Worm (Caenorhabditis elegans): Measurements from ENCODE around the gene ZK813.3.

Gene ZK813.3

DNA sequence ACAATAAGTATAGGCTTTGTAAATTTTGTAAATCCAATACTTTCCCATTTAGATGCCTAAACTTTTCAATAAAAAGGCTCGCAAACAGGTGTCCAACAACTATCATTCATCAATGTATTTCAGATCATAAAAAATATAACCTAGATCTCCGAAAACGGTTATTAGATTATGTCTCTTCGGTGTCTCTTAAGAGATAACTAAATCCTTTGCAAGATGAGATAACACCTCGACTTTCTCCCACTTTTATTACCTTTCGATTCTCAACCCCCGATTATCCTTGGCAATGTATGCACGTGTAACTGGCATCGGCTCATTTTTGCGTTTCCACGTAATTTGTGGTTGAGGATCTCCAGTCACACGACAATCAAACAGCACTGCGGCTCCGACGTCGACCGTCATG, 20.4 kb downstream of the ZK813.3 start:
- TF ChIP-seq scrt-1 (GFP tag; IDR thresholded peaks at IDR 0.05) = no peak
- TF ChIP-seq hmg-4 (GFP tag; optimal IDR thresholded peaks at IDR 0.05) = no peak

DNA sequence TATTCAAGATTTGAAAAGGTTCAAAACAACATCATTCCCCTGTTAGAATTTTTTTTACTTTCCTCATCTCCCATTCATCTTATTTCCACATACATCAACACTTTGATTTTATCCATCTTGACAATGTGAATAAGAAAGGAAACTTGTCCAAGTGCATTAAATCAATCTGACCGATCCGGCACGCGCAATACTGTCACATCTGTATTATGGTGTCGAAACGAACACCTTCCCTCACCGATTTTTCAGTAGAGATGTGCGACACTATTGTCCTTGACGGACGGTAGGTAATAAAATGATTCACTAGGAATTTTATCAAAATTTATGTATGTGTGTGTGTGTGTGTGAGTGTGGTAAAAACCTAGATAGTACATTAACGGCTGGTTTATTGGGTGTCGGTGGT, 22.2 kb downstream of the ZK813.3 start:
- TF ChIP-seq scrt-1 (GFP tag; IDR thresholded peaks at IDR 0.05) (no peak), tbx-37 (GFP tag; conservative IDR thresholded peaks at IDR 0.05) (no peak), tbx-11 (GFP tag; IDR thresholded peaks at IDR 0.05) (no peak), ceh-13 (GFP tag; optimal IDR thresholded peaks at IDR 0.05) (no peak), sea-1 (GFP tag; conservative IDR thresholded peaks at IDR 0.05) (no peak), flt-1 (GFP tag; IDR thresholded peaks at IDR 0.05) (no peak), hmbx-1 (tag; optimal IDR thresholded peaks at IDR 0.05) (no peak), ceh-36 (tag; optimal IDR thresholded peaks at IDR 0.05) (no peak), tra-4 (tag; optimal IDR thresholded peaks at IDR 0.05) (no peak)

DNA sequence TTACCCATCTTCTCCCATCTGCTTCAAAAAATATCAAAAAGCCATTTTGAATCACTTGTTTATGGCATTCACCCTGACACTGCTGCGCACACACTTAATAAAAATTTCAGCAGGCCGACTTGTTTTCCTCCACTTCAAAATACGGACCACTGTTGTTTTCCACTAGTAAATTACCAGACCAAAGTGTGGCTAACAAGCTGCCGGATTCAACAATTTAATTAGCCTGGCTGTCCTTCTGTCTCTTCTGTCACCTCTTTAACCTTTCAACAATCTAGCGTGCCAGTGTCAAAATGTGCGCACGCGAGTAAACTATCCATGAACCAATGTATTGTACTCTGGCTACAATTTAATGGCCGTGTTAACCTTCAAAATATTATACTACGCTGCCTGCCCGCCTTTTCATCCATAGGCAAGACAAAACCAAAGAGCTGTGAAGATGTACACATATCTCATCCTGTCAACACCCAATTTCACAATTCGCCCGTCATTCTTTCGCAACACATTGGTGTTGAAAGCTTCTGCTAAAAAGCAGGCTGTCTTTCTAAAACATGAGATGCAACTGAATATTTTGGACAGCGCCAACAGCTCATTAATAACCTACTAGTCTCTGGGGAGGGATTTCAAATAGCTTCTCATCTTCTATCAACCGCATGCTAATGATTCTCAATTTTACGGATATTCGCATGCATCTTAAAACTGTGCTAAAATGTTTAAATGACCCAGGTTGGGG, 22.8 kb downstream of the ZK813.3 start:
- TF ChIP-seq tra-4 (tag; optimal IDR thresholded peaks at IDR 0.05) (no peak), ama-1 (optimal IDR thresholded peaks at IDR 0.05) (no peak), B0310.2 (tag; optimal IDR thresholded peaks at IDR 0.05) (no peak), ets-7 (tag; optimal IDR thresholded peaks at IDR 0.05) (no peak), F13C5.2 (tag; optimal IDR thresholded peaks at IDR 0.05) (no peak), sea-1 (GFP tag; conservative IDR thresholded peaks at IDR 0.05) (no peak)

DNA sequence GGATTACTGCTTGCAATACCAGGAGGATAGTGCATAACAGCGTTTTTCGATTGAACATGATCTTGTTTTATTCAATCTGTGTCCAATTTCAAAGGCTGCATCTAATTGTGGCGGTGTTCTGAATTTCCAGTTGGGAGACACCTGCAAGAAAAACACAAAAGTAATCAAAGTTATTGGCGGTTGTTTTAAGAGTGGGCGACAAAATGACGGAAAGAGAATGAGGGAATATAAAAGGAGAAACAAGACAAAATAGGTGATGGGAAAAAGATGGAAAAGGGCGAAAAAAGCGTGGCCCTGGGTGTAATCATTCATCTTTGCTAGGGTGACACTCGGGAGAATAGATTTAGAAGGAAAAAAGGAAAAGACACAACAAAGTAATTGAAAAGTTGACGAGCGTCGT, 24.1 kb downstream of the ZK813.3 start, which contains the start of the genes ZK377.15 and sax-3:
TSS of gene ZK377.15 (minus strand) at position 101 of the 400 bp plus-strand sequence.
TSS of gene sax-3 (minus strand) at position 143 of the 400 bp plus-strand sequence.
- TF ChIP-seq tbx-37 (GFP tag; conservative IDR thresholded peaks at IDR 0.05) (no peak), flt-1 (GFP tag; IDR thresholded peaks at IDR 0.05) (no peak), sea-1 (GFP tag; conservative IDR thresholded peaks at IDR 0.05) (no peak), tbx-11 (GFP tag; IDR thresholded peaks at IDR 0.05) (no peak), ceh-36 (tag; optimal IDR thresholded peaks at IDR 0.05) (no peak), hnd-1 (tag; optimal IDR thresholded peaks at IDR 0.05) (no peak), ceh-13 (GFP tag; optimal IDR thresholded peaks at IDR 0.05) (no peak), scrt-1 (GFP tag; IDR thresholded peaks at IDR 0.05) (no peak), tra-4 (tag; optimal IDR thresholded peaks at IDR 0.05) (no peak), hmbx-1 (tag; optimal IDR thresholded peaks at IDR 0.05) (no peak), F13C5.2 (tag; optimal IDR thresholded peaks at IDR 0.05) (no peak), pes-1 (GFP tag; IDR thresholded peaks at IDR 0.05) (no peak), aly-1 (tag; optimal IDR thresholded peaks at IDR 0.05) (no peak), ets-7 (tag; optimal IDR thresholded peaks at IDR 0.05) (no peak), ama-1 (optimal IDR thresholded peaks at IDR 0.05) (no peak), B0310.2 (tag; optimal IDR thresholded peaks at IDR 0.05) (no peak), hmg-4 (GFP tag; optimal IDR thresholded peaks at IDR 0.05) (no peak)

DNA sequence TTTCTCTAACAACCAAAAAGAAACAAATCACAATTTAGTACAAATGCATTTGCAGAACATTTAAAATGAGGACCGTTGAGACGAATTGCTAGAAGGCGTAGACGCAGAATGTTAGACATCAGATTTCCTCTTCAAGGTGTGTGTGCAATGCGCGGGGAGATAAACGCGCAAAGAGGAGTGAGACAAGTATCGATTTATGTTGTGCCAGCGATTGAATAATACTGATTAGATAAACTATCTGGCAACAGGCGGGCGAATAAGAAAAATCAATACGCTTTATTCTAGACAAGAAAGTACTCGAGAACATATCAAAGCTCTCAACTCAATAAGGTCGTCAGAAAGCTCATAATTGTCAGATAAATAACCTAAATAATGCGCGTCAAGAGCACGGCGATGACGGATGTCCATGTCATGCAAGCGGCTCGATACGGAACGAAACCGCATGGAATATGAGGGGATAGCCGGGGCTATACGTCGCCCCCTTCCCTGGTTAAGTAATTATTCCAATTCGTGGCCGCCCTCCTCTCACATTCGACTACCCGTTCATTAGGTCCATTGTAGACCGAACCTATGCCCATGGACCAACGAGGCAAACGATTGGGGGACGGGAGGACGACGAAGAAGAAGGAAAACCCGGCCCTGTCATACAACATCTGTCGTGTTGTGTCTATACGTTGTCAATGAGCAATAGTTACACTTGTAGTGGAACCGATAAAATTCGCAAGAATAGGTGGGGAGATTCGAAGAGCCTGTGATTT, 25.5 kb downstream of the ZK813.3 start:
- TF ChIP-seq hmbx-1 (tag; optimal IDR thresholded peaks at IDR 0.05) (no peak), hmg-4 (GFP tag; optimal IDR thresholded peaks at IDR 0.05) (peak; percentile 65)

DNA sequence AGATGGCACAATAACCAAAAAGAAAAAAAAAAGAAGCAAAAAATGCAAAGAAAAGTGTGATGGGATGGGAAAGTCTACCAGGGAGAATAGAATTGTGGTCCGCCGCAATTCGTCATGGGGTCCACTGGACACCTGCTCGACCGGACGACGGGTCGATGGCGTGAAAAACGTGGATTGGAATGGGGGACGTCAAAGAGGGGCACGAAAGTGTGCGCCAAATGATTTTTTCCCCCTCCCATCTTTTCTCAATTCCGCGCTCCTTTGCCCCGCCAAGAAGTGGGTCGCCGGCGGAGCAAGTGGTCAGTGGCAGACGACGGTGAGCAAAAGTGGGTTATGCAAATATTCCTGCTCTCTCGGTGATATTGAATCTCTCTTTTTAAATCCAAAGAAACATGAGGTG, 26.3 kb downstream of the ZK813.3 start:
- no peak for TF ChIP-seq hmbx-1 (tag; optimal IDR thresholded peaks at IDR 0.05)

DNA sequence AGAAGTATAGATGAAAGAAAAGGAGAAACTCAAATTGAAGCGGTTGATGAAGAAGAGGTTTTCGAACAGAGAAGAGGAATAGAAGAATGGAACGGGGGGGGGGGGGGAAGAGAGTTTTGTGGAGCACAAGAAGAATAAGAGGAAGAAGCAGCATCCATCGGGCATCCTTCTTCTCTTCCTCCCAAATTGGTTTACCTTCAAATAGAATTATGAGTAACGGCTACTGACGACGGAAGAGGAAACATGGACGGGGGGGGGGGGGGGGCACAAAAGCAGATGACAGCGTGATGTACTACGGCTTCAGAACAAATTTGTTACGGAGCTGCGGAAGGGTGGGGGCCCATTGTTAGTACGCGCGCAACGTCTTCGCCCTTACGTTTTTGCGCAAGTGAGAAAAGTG, 27.7 kb downstream of the ZK813.3 start:
- no peak for TF ChIP-seq ets-7 (tag; optimal IDR thresholded peaks at IDR 0.05)
- no peak for TF ChIP-seq F13C5.2 (tag; optimal IDR thresholded peaks at IDR 0.05)
- TF ChIP-seq tbx-37 (GFP tag; conservative IDR thresholded peaks at IDR 0.05) = no peak
- no peak for TF ChIP-seq hnd-1 (tag; optimal IDR thresholded peaks at IDR 0.05)
- TF ChIP-seq B0310.2 (tag; optimal IDR thresholded peaks at IDR 0.05) = no peak
- no peak for TF ChIP-seq aly-1 (tag; optimal IDR thresholded peaks at IDR 0.05)
- TF ChIP-seq ceh-13 (GFP tag; optimal IDR thresholded peaks at IDR 0.05) = no peak
- no peak for TF ChIP-seq hmg-4 (GFP tag; optimal IDR thresholded peaks at IDR 0.05)
- no peak for TF ChIP-seq scrt-1 (GFP tag; IDR thresholded peaks at IDR 0.05)
- TF ChIP-seq pes-1 (GFP tag; IDR thresholded peaks at IDR 0.05) = no peak
- TF ChIP-seq ama-1 (optimal IDR thresholded peaks at IDR 0.05) = no peak
- no peak for TF ChIP-seq tbx-11 (GFP tag; IDR thresholded peaks at IDR 0.05)
- TF ChIP-seq hmbx-1 (tag; optimal IDR thresholded peaks at IDR 0.05) = no peak
- TF ChIP-seq tra-4 (tag; optimal IDR thresholded peaks at IDR 0.05) = no peak
- no peak for TF ChIP-seq ceh-36 (tag; optimal IDR thresholded peaks at IDR 0.05)
- TF ChIP-seq sea-1 (GFP tag; conservative IDR thresholded peaks at IDR 0.05) = no peak

DNA sequence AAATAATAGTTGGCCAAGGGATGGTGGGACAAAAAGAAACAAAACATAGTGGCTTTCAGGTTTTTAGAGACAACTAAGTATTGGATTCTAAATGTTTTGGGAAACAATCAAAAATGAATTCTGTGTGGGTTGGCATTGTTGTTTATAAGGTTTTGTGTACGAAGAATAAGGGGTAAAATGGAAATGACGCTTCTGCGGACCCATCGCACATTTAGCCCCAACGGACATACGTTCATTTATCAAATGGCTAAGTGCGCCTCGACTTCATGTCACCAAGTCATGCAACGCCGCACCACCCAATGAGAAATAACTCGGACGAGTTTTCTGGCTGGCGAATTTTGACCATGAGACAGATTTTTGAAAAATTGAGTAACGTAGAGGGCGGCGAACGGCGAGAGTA, 28.7 kb downstream of the ZK813.3 start:
- TF ChIP-seq aly-1 (tag; optimal IDR thresholded peaks at IDR 0.05) (no peak), tbx-11 (GFP tag; IDR thresholded peaks at IDR 0.05) (no peak), pes-1 (GFP tag; IDR thresholded peaks at IDR 0.05) (no peak), tra-4 (tag; optimal IDR thresholded peaks at IDR 0.05) (no peak), tbx-37 (GFP tag; conservative IDR thresholded peaks at IDR 0.05) (no peak), hmbx-1 (tag; optimal IDR thresholded peaks at IDR 0.05) (no peak), B0310.2 (tag; optimal IDR thresholded peaks at IDR 0.05) (no peak), ets-7 (tag; optimal IDR thresholded peaks at IDR 0.05) (no peak), ceh-36 (tag; optimal IDR thresholded peaks at IDR 0.05) (no peak)

All from whole organism, early embryonic.